Fruit fly (Drosophila melanogaster) whole organism, wandering third instar larva: ENCODE results near the gene CG13991.

Experiments used
- CrebA ChIP-seq: fragments of 200-800 bp; sonication (Bioruptor generic); optimal IDR thresholded peaks from 2 replicates; lab custom pipeline; 2016; ENCODE audit warnings: missing biosample characterization, mild to moderate bottlenecking, missing genetic modification characterization, borderline replicate concordance
- Dif ChIP-seq: fragments of 200-275, 200-300 bp; sonication (Bioruptor generic); optimal IDR thresholded peaks from 2 replicates; lab custom pipeline; 2018; ENCODE audit warnings: missing biosample characterization, missing genetic modification characterization; ENCODE audit not compliant: partially characterized antibody
- Hr83 ChIP-seq: fragments of 200-300 bp; sonication (Bioruptor generic); optimal IDR thresholded peaks from 2 replicates; lab custom pipeline; 2016; ENCODE audit warnings: missing biosample characterization, mild to moderate bottlenecking, missing genetic modification characterization, moderate library complexity; ENCODE audit not compliant: poor library complexity, severe bottlenecking
- Myc ChIP-seq: fragments of >200 bp; optimal IDR thresholded peaks from 2 replicates; lab custom pipeline; 2017
- Vsx2 ChIP-seq: fragments of 200-300, 225-300 bp; sonication (Bioruptor generic); optimal IDR thresholded peaks from 2 replicates; lab custom pipeline; 2018; ENCODE audit warnings: missing biosample characterization, missing genetic modification characterization; ENCODE audit not compliant: partially characterized antibody
- ey ChIP-seq: fragments of 200-800 bp; sonication (Bioruptor generic); optimal IDR thresholded peaks from 2 replicates; lab custom pipeline; 2016; ENCODE audit warnings: missing biosample characterization, missing genetic modification characterization
- fru ChIP-seq: fragments of 200-800 bp; sonication (Bioruptor generic); optimal IDR thresholded peaks from 3 replicates; lab custom pipeline; 2016; ENCODE audit warnings: missing biosample characterization, mild to moderate bottlenecking, missing genetic modification characterization
- h ChIP-seq: fragments of 200-800 bp; sonication (Bioruptor generic); optimal IDR thresholded peaks from 3 replicates; lab custom pipeline; 2016; ENCODE audit warnings: missing biosample characterization, mild to moderate bottlenecking, missing genetic modification characterization
- lola ChIP-seq: fragments of >200 bp; optimal IDR thresholded peaks from 2 replicates; lab custom pipeline; 2017; ENCODE audit warnings: missing biosample characterization, missing genetic modification characterization
- sv ChIP-seq: fragments of 200-800 bp; sonication (Bioruptor generic); optimal IDR thresholded peaks from 3 replicates; lab custom pipeline; 2016; ENCODE audit warnings: missing biosample characterization, missing genetic modification characterization

CG13991 gene

dm6 chr2L:6193004-6193566 is 53.9 kb downstream of the CG13991 start:
- TF ChIP-seq Vsx2: peak; percentile 29
- no peak for TF ChIP-seq fru (GFP tag; lab: Kevin White, UChicago)

dm6 chr2L:6194054-6194453 is 54.9 kb downstream of the CG13991 start:
- no peak for TF ChIP-seq lola (GFP tag; lab: Kevin White, UChicago)
- no peak for TF ChIP-seq Hr83
- no peak for TF ChIP-seq Dif (GFP tag; lab: Kevin White, UChicago)
- no peak for TF ChIP-seq ey (GFP tag; lab: Kevin White, UChicago)
- TF ChIP-seq fru (GFP tag; lab: Kevin White, UChicago): peak; percentile 18
- peak; percentile 18 for TF ChIP-seq CrebA
- TF ChIP-seq h (GFP tag; lab: Kevin White, UChicago): no peak
- TF ChIP-seq Myc (lab: Kevin White, UChicago): no peak
- no peak for TF ChIP-seq sv
- TF ChIP-seq, all 38 proteins: peak for 2
